Worm (Caenorhabditis elegans): ENCODE measurements around the gene nlp-36.

nlp-36 gene

DNA sequence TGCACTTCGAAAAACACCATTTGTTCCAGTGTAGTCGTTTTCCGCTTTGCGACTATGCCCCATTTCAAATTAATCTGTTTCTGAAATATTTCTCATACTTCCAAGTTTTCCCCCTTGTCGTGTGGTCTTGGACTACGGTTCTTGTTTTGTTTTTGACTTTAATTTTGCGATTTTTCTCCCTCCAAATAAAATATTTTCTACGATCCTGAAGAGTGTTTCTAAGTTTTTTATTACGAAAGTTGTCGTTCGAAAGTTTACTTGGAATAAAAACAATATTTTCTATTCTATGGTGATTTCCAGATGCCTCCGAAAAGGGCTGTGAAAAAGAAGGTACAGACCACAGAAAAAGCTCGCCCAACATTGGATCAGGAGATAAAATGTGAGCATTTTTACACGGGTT lies 20.7 kb upstream of the nlp-36 start, which contains the start of gene tag-342:
Gene tag-342 (plus strand): TSS at position 301 of the 400 bp plus-strand sequence.
- TF ChIP-seq lsy-2 (tag; optimal IDR thresholded peaks at IDR 0.05) (no peak), sma-9 (GFP tag; optimal IDR thresholded peaks at IDR 0.05) (no peak), sma-9 (tag; optimal IDR thresholded peaks at IDR 0.05) (no peak), zag-1 (tag; optimal IDR thresholded peaks at IDR 0.05) (no peak), sma-3 (GFP tag; optimal IDR thresholded peaks at IDR 0.05) (no peak), unc-62 (GFP tag; optimal IDR thresholded peaks at IDR 0.05) (no peak), nhr-6 (tag; optimal IDR thresholded peaks at IDR 0.05) (no peak), alr-1 (tag; optimal IDR thresholded peaks at IDR 0.05) (no peak), nhr-237 (tag; optimal IDR thresholded peaks at IDR 0.05) (no peak), ama-1 (optimal IDR thresholded peaks at IDR 0.05) (no peak), F13H6.1 (tag; optimal IDR thresholded peaks at IDR 0.05) (no peak), snpc-4 (tag; optimal IDR thresholded peaks at IDR 0.05) (no peak), ztf-1 (GFP tag; conservative IDR thresholded peaks at IDR 0.05) (no peak), ceh-16 (tag; optimal IDR thresholded peaks at IDR 0.05) (no peak), lin-11 (tag; optimal IDR thresholded peaks at IDR 0.05) (no peak), C34F6.9 (tag; optimal IDR thresholded peaks at IDR 0.05) (no peak), egl-27 (tag; optimal IDR thresholded peaks at IDR 0.05) (no peak)

DNA sequence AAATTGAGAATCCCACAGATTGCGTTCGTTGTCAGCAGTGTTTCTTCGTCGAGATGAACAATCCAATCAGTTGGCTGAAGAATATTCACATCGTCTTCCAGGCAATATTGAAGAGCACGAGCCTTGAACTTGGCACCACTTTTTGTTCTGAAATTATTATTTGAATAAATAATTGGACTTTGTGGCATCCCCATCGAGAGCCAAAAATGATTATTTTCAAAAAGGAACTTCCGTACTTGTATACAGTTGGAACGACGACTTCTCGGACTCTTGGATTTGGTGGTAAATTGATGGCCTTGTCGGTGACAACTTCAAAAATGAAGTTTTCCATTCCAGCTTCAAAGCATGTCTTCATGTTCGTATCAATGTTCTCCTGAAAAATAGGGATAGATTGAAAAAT lies 16.5 kb upstream of the nlp-36 start:
- no peak for TF ChIP-seq nhr-23 (tag; optimal IDR thresholded peaks at IDR 0.05)
- TF ChIP-seq sma-9 (GFP tag; optimal IDR thresholded peaks at IDR 0.05) = no peak
- TF ChIP-seq sma-9 (tag; optimal IDR thresholded peaks at IDR 0.05) = no peak
- TF ChIP-seq nhr-12 (tag; optimal IDR thresholded peaks at IDR 0.05) = no peak
- TF ChIP-seq sma-3 (GFP tag; optimal IDR thresholded peaks at IDR 0.05) = no peak
- no peak for TF ChIP-seq aly-2 (tag; optimal IDR thresholded peaks at IDR 0.05)
- no peak for TF ChIP-seq gmeb-1 (tag; optimal IDR thresholded peaks at IDR 0.05)
- no peak for TF ChIP-seq nhr-77 (tag; optimal IDR thresholded peaks at IDR 0.05)
- TF ChIP-seq ama-1 (optimal IDR thresholded peaks at IDR 0.05) = no peak
- no peak for TF ChIP-seq lin-13 (GFP tag; optimal IDR thresholded peaks at IDR 0.05)
- no peak for TF ChIP-seq egl-27 (tag; optimal IDR thresholded peaks at IDR 0.05)
- TF ChIP-seq ztf-4 (tag; optimal IDR thresholded peaks at IDR 0.05) = no peak
- TF ChIP-seq nhr-25 (tag; optimal IDR thresholded peaks at IDR 0.05) = no peak
- TF ChIP-seq C34F6.9 (tag; optimal IDR thresholded peaks at IDR 0.05) = no peak
- TF ChIP-seq ztf-11 (tag; optimal IDR thresholded peaks at IDR 0.05) = no peak
- TF ChIP-seq skn-1 (tag; optimal IDR thresholded peaks at IDR 0.05) = no peak
- no peak for TF ChIP-seq R02D3.7 (tag; optimal IDR thresholded peaks at IDR 0.05)
- TF ChIP-seq ZK546.5 (tag; optimal IDR thresholded peaks at IDR 0.05) = no peak
- TF ChIP-seq lin-39 (tag; optimal IDR thresholded peaks at IDR 0.05) = no peak

DNA sequence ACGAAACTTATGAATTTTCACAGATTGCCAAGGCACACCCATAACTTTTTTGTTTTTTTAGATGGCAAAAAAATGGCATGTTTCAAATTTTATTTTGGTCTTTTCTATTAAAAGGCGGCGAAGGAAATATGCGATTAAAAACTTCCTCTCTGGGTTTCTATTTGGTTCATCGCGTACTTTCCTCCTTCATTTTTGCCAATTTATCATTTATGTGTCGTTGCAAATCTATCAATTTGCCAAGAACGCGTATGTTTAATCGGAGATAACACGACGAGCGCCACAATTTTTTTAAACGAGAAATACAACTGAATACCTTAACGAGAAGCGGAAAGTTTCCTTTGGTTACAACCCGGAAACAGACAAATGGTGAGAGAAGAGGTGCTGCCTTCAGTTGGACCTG lies 16.1 kb upstream of the nlp-36 start:
- TF ChIP-seq nhr-11 (tag; optimal IDR thresholded peaks at IDR 0.05) (no peak), fos-1 (tag; optimal IDR thresholded peaks at IDR 0.05) (peak; percentile 63), zag-1 (tag; optimal IDR thresholded peaks at IDR 0.05) (no peak)

DNA sequence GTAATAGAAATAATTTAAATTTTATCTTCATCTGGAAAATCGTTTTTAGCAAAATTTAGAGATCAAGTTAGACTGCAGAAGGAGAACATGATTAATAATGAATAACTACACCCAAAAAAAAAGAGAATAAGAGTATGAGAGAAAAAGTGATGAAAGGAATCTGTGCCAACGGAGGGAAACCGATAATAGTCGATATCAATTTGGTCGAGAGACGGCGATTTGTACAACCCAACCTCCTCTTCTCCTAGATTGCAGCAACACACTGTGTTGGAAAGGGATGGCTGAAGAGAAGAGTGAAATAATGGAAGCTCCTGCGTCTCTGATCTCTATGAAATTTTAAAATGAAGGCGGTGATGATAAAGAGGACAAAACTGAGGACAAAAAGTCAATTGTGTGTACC lies 14.0 kb upstream of the nlp-36 start:
- no peak for TF ChIP-seq nhr-10 (tag; optimal IDR thresholded peaks at IDR 0.05)
- peak; percentile 47 for TF ChIP-seq sma-3 (GFP tag; optimal IDR thresholded peaks at IDR 0.05)
- peak; percentile 91 for TF ChIP-seq fos-1 (tag; optimal IDR thresholded peaks at IDR 0.05)
- peak; percentile 21 for TF ChIP-seq sma-9 (GFP tag; optimal IDR thresholded peaks at IDR 0.05)
- TF ChIP-seq sma-9 (tag; optimal IDR thresholded peaks at IDR 0.05) = no peak
- peak; percentile 48 for TF ChIP-seq crh-2 (tag; optimal IDR thresholded peaks at IDR 0.05)

- TF ChIP-seq dmd-4 (tag; optimal IDR thresholded peaks at IDR 0.05) (no peak), fos-1 (tag; optimal IDR thresholded peaks at IDR 0.05) (peak; percentile 81), nhr-25 (tag; optimal IDR thresholded peaks at IDR 0.05) (no peak)
These were observed 12.0 kb upstream of the nlp-36 start for ce11 chrIII:9476564-9476963.

ce11 chrIII:9482423-9482993 lies 6.0 kb upstream of the nlp-36 start:
- TF ChIP-seq lin-11 (tag; optimal IDR thresholded peaks at IDR 0.05) (no peak), nhr-129 (tag; optimal IDR thresholded peaks at IDR 0.05) (peak; percentile 29), C34F6.9 (tag; optimal IDR thresholded peaks at IDR 0.05) (peak; percentile 13), zag-1 (tag; optimal IDR thresholded peaks at IDR 0.05) (no peak), fos-1 (tag; optimal IDR thresholded peaks at IDR 0.05) (peak; percentile 48)
